Worm (Caenorhabditis elegans): Measurements from ENCODE around the gene gtf-2A2.

Gene gtf-2A2

DNA sequence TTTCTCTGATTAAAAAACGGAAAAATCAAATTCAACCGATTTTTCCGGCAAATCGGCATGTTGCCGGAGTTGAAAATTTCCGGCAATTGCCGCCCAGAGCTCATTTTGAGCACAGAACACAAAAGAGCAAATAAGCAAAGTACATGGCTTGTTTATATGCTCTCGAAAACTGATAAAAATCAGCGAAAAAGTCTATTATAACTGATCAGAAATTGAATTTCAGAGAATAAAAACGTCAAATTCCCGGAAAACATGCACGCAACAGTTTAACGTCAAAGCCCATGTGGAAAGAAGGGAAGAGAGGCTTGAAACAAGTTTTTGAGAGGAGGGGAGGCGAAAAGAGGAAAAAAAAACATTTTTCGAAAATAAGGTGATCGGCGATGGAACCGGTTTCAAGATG is 44.3 kb downstream of the gtf-2A2 start:
- TF ChIP-seq fkh-4 (tag; optimal IDR thresholded peaks at IDR 0.05; ENCODE audit: borderline replicate concordance) = no peak
- TF ChIP-seq grh-1 (GFP tag; IDR thresholded peaks at IDR 0.05) = 0 out of 2 replicates have a peak, but pooled peaks have one; percentile 7
- TF ChIP-seq mab-9 (GFP tag; IDR thresholded peaks at IDR 0.05) = no peak
- TF ChIP-seq efl-1 (optimal IDR thresholded peaks at IDR 0.05) = no peak
- TF ChIP-seq efl-1 (GFP tag; optimal IDR thresholded peaks at IDR 0.05 in 1 of 2) = peak in 1 of 2 experiments; percentile 59
- peak; percentile 15 for TF ChIP-seq blmp-1 (tag; optimal IDR thresholded peaks at IDR 0.05)
- peak in 1 of 2 experiments; percentile 15 for TF ChIP-seq lin-35 (GFP tag; optimal IDR thresholded peaks at IDR 0.05)

DNA sequence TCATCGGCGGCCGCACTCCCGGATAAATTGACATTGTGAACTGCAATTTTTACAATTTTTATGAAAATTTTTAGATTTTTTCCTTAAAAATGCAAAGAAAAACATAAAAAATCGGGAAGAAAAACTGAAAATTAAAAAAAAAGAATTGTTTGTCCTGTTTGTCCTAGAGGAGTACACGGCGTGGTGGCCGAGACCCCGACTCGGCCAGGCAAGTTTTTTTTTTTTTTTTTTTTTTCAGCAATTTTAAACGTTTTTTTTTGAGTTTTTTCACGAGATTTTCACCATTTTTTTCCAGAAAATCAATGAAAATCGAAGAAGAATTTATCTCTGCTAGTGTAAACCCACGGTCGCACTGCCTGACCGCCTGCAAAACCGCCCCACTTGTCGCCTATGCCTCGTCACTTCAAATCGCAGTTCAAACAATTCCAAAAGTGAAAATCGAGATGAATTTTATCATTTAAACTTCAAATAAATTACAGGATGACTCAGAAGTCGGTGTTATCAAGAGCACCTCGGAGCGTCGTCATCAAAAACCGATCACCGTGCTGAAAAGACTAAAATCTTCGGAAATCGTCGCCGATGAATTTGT is 48.9 kb downstream of the gtf-2A2 start, which contains the start of the genes taf-7.2 and elpc-2:
TSS of gene taf-7.2 (minus strand) at position 42 of the 589 bp plus-strand sequence.
TSS of gene elpc-2 (plus strand) at position 296 of the 589 bp plus-strand sequence.
- TF ChIP-seq lsy-2 (tag; optimal IDR thresholded peaks at IDR 0.05) = peak; percentile 33 to 66
- peak; percentile 13 for TF ChIP-seq fkh-8 (tag; optimal IDR thresholded peaks at IDR 0.05)
- TF ChIP-seq isw-1 (GFP tag; IDR thresholded peaks at IDR 0.05) = no peak
- peak; percentile 76 for TF ChIP-seq sox-4 (tag; optimal IDR thresholded peaks at IDR 0.05)
- peak; percentile 37 to 51 for TF ChIP-seq efl-1 (optimal IDR thresholded peaks at IDR 0.05)
- TF ChIP-seq efl-1 (GFP tag; optimal IDR thresholded peaks at IDR 0.05 in 1 of 2) = peak; percentile 57 to 86
- peak; percentile 10 for TF ChIP-seq F16B12.6 (tag; optimal IDR thresholded peaks at IDR 0.05)
- TF ChIP-seq nhr-85 (tag) = peak; percentile 94
- peak; percentile 16 to 48 (median 27) for TF ChIP-seq dpl-1 (GFP tag; optimal IDR thresholded peaks at IDR 0.05)
- peak; percentile 93 for TF ChIP-seq fkh-4 (tag; optimal IDR thresholded peaks at IDR 0.05; ENCODE audit: borderline replicate concordance)
- TF ChIP-seq mep-1 (tag; optimal IDR thresholded peaks at IDR 0.05) = peak; percentile 53
- peak; percentile 32 for TF ChIP-seq pax-3 (tag; optimal IDR thresholded peaks at IDR 0.05)
- TF ChIP-seq lir-3 (tag; optimal IDR thresholded peaks at IDR 0.05; ENCODE audit: poor library complexity) = no peak
- TF ChIP-seq tbx-2 (tag; optimal IDR thresholded peaks at IDR 0.05) = peak; percentile 81
- no peak for TF ChIP-seq ces-1 (GFP tag; optimal IDR thresholded peaks at IDR 0.05)
- TF ChIP-seq egl-13 (tag; optimal IDR thresholded peaks at IDR 0.05) = peak; percentile 73
- peak in 2 of 3 experiments; percentile 21 to 42 for TF ChIP-seq ceh-82 (tag; optimal IDR thresholded peaks at IDR 0.05)
- TF ChIP-seq ztf-11 (tag; optimal IDR thresholded peaks at IDR 0.05) = peak in 1 of 2 experiments; percentile 87
- TF ChIP-seq nhr-71 (tag; optimal IDR thresholded peaks at IDR 0.05) = no peak
- TF ChIP-seq elt-2 (tag; optimal IDR thresholded peaks at IDR 0.05) = peak; percentile 29
- TF ChIP-seq Y116A8C.19 (tag; optimal IDR thresholded peaks at IDR 0.05; ENCODE audit: borderline replicate concordance) = peak; percentile 23
- TF ChIP-seq egl-27 (tag; optimal IDR thresholded peaks at IDR 0.05) = no peak
- TF ChIP-seq dsc-1 (tag; optimal IDR thresholded peaks at IDR 0.05) = peak; percentile 68
- TF ChIP-seq fos-1 (tag; optimal IDR thresholded peaks at IDR 0.05) = no peak
- peak; percentile 43 for TF ChIP-seq unc-86 (tag; optimal IDR thresholded peaks at IDR 0.05)
- peak; percentile 57 for TF ChIP-seq C04F5.9 (tag; optimal IDR thresholded peaks at IDR 0.05)
- peak; percentile 94 for TF ChIP-seq ceh-90 (tag; optimal IDR thresholded peaks at IDR 0.05)
- TF ChIP-seq nhr-90 (tag; optimal IDR thresholded peaks at IDR 0.05; ENCODE audit: poor library complexity) = peak; percentile 83
- TF ChIP-seq unc-98 (GFP tag; IDR thresholded peaks at IDR 0.05) = peak; percentile 57
- TF ChIP-seq nhr-20 (tag; optimal IDR thresholded peaks at IDR 0.05) = peak; percentile 41
- no peak for TF ChIP-seq pag-3 (tag; optimal IDR thresholded peaks at IDR 0.05; ENCODE audit: borderline replicate concordance, insufficient read depth)
- peak; percentile 84 for TF ChIP-seq nhr-47 (tag; optimal IDR thresholded peaks at IDR 0.05)
- peak; percentile 90 for TF ChIP-seq irx-1 (tag; optimal IDR thresholded peaks at IDR 0.05)
- no peak for TF ChIP-seq jun-1 (tag; optimal IDR thresholded peaks at IDR 0.05)
- no peak for TF ChIP-seq aha-1 (tag; optimal IDR thresholded peaks at IDR 0.05)
- TF ChIP-seq xbp-1 (tag; optimal IDR thresholded peaks at IDR 0.05) = peak; percentile 63
- no peak for TF ChIP-seq nhr-12 (tag; optimal IDR thresholded peaks at IDR 0.05)

Measured in whole organism, L1 larva.